Worm (Caenorhabditis elegans): ENCODE measurements around the gene F25B5.5.

The F25B5.5 gene

ce11 chrIII:5988461-5988860 is 42.5 kb upstream of the F25B5.5 start:
- no peak for TF ChIP-seq crh-2 (tag; optimal IDR thresholded peaks at IDR 0.05)

DNA sequence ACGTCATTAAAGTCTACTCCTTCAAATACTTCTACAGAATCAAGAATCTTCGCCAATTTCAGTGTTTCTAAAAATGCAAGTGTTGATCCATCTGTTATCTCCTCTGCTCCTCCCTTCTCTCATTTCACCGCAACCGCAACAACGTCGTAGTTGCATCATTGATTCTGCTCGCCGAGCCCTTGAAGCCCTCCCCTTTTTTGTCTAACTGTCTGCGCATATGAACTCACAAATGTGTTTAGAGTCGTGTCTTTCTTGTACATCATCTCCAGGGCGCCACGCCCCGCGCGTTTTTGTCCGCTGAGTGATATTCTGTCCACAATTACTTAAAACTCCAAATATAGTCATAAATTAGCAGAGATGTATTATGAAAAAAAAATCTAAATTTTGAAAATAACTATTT is 42.1 kb upstream of the F25B5.5 start:
- peak; percentile 24 for TF ChIP-seq crh-2 (tag; optimal IDR thresholded peaks at IDR 0.05)
- TF ChIP-seq F13H6.1 (tag; optimal IDR thresholded peaks at IDR 0.05) = peak; percentile 8
- peak; percentile 56 for TF ChIP-seq unc-55 (GFP tag; optimal IDR thresholded peaks at IDR 0.05)
- peak in 1 of 2 experiments; percentile 36 for TF ChIP-seq lsy-2 (tag; optimal IDR thresholded peaks at IDR 0.05)
- TF ChIP-seq nhr-129 (tag; optimal IDR thresholded peaks at IDR 0.05) = peak; percentile 24
- no peak for TF ChIP-seq unc-39 (tag; optimal IDR thresholded peaks at IDR 0.05)
- TF ChIP-seq nhr-10 (tag; optimal IDR thresholded peaks at IDR 0.05) = no peak
- TF ChIP-seq C34F6.9 (tag; optimal IDR thresholded peaks at IDR 0.05) = peak; percentile 35

DNA sequence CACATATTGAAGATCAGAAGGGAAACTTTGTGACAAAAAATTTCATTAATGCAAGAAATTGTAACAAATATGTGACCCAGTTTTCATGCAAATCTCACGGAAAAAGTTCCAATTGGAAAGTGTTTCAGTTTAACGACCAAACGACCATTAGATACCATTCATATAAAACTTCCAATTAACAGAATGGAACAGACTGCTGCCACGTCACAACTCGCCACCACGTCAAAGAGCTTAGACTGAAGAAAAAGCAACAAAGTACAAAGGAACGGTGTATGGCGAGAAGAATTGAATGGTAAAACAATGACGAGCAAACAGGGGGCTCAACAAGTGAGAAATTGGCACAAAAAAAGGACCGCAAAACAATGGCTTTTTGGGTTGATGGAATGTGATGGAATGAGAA is 39.4 kb upstream of the F25B5.5 start, which contains the start of gene T04C9.3:
TSS of gene T04C9.3 (plus strand) at position 301 of the 400 bp plus-strand sequence.
- no peak for TF ChIP-seq unc-55 (GFP tag; optimal IDR thresholded peaks at IDR 0.05)
- TF ChIP-seq sma-9 (GFP tag; optimal IDR thresholded peaks at IDR 0.05) = no peak
- TF ChIP-seq sma-9 (tag; optimal IDR thresholded peaks at IDR 0.05) = no peak
- TF ChIP-seq unc-62 (GFP tag; optimal IDR thresholded peaks at IDR 0.05) = no peak
- no peak for TF ChIP-seq nhr-23 (tag; optimal IDR thresholded peaks at IDR 0.05)
- TF ChIP-seq ztf-1 (GFP tag; conservative IDR thresholded peaks at IDR 0.05) = no peak
- no peak for TF ChIP-seq ama-1 (optimal IDR thresholded peaks at IDR 0.05)
- TF ChIP-seq Y55F3AM.14 (GFP tag; optimal IDR thresholded peaks at IDR 0.05) = no peak
- TF ChIP-seq sma-3 (GFP tag; optimal IDR thresholded peaks at IDR 0.05) = no peak
- no peak for TF ChIP-seq lin-11 (tag; optimal IDR thresholded peaks at IDR 0.05)
- no peak for TF ChIP-seq ztf-4 (tag; optimal IDR thresholded peaks at IDR 0.05)
- no peak for TF ChIP-seq skn-1 (tag; optimal IDR thresholded peaks at IDR 0.05)
- TF ChIP-seq snpc-4 (tag; optimal IDR thresholded peaks at IDR 0.05) = no peak
- no peak for TF ChIP-seq lin-13 (GFP tag; optimal IDR thresholded peaks at IDR 0.05)
- no peak for TF ChIP-seq nhr-237 (tag; optimal IDR thresholded peaks at IDR 0.05)
- no peak for TF ChIP-seq lin-39 (tag; optimal IDR thresholded peaks at IDR 0.05)
- no peak for TF ChIP-seq nhr-77 (tag; optimal IDR thresholded peaks at IDR 0.05)
- no peak for TF ChIP-seq aly-2 (tag; optimal IDR thresholded peaks at IDR 0.05)

- TF ChIP-seq sma-3 (GFP tag; optimal IDR thresholded peaks at IDR 0.05) = peak; percentile 26
- no peak for TF ChIP-seq nhr-12 (tag; optimal IDR thresholded peaks at IDR 0.05)
- TF ChIP-seq nhr-25 (tag; optimal IDR thresholded peaks at IDR 0.05) = peak; percentile 31
These were observed 36.9 kb upstream of the F25B5.5 start for ce11 chrIII:5982753-5983390.

ce11 chrIII:5982026-5982425 is 36.1 kb upstream of the F25B5.5 start, which contains the start of gene frm-2:
frm-2 (minus strand) TSS chrIII:5982126.
- TF ChIP-seq ceh-82 (tag; optimal IDR thresholded peaks at IDR 0.05) (no peak), unc-39 (tag; optimal IDR thresholded peaks at IDR 0.05) (no peak), crh-2 (tag; optimal IDR thresholded peaks at IDR 0.05) (no peak), R02D3.7 (tag; optimal IDR thresholded peaks at IDR 0.05) (no peak), elt-1 (tag; optimal IDR thresholded peaks at IDR 0.05) (no peak), nhr-129 (tag; optimal IDR thresholded peaks at IDR 0.05) (no peak), skn-1 (tag; optimal IDR thresholded peaks at IDR 0.05) (no peak), fos-1 (tag; optimal IDR thresholded peaks at IDR 0.05) (no peak), nhr-23 (tag; optimal IDR thresholded peaks at IDR 0.05) (no peak), lin-13 (GFP tag; optimal IDR thresholded peaks at IDR 0.05) (no peak), nhr-237 (tag; optimal IDR thresholded peaks at IDR 0.05) (no peak), mbf-1 (tag; optimal IDR thresholded peaks at IDR 0.05) (no peak), mab-5 (tag; optimal IDR thresholded peaks at IDR 0.05) (no peak), sma-9 (GFP tag; optimal IDR thresholded peaks at IDR 0.05) (no peak), sma-9 (tag; optimal IDR thresholded peaks at IDR 0.05) (no peak), nhr-21 (tag; optimal IDR thresholded peaks at IDR 0.05) (no peak), aly-2 (tag; optimal IDR thresholded peaks at IDR 0.05) (no peak), ztf-4 (tag; optimal IDR thresholded peaks at IDR 0.05) (no peak), nhr-77 (tag; optimal IDR thresholded peaks at IDR 0.05) (no peak)
